Worm (Caenorhabditis elegans) whole organism, midembryonic: ENCODE data around the gene set-3.
"Not testable (repeated sequence)": the region's sequence is repeated elsewhere in the genome, so short reads cannot be mapped to it uniquely, and the experiment has no call there.

Experiments
- flt-1 ChIP-seq: fragments of 200-800 bp; sonication (Bioruptor generic); IDR thresholded peaks from 2 replicates; pipeline ENCODE4 v1.3.6; 2022; ENCODE audit warnings: missing genetic modification characterization, missing compliant biosample characterization
- med-1 ChIP-seq: sonication (generic microtip); optimal IDR thresholded peaks from 2 replicates; lab custom pipeline; 2017; ENCODE audit warnings: missing genetic modification characterization, mild to moderate bottlenecking, missing compliant biosample characterization, antibody characterized with exemption, missing genetic modification reagents; ENCODE audit not compliant: insufficient read depth
- ztf-23 ChIP-seq: fragments of 200-800 bp; sonication (Bioruptor generic); IDR thresholded peaks from 2 replicates; pipeline ENCODE4 v1.3.6; 2022; ENCODE audit warnings: missing genetic modification reagents, missing genetic modification characterization, missing compliant biosample characterization

DNA sequence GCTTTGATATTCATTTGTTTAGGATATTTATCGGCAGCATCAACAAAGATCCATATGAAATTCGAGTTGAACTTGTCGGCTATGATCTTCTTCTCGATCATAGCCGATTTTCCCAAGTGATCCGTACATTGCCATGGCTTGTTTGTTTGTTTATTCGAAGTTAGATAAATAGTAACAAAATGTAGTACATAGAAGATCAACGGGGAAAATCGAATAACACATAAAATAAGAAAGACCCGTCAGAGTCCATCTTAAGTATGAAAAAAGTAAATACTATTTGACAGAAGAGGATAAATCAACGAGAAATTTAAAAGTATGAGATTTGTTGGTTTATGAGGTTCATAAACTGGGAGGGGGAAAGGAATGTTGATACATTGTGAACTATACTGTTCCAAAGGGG, 11.6 kb downstream of the set-3 start, which contains the start of gene C07A9.5:
- TF ChIP-seq ztf-23 (GFP tag; lab: Robert Waterston, UW); med-1 (GFP tag; lab: Kevin White, UChicago); flt-1 (GFP tag; lab: Robert Waterston, UW): not testable (repeated sequence)
